Fruit fly (Drosophila melanogaster) whole organism, embryonic: ENCODE measurements around the gene CG8372.

Experiments used
- Aef1 ChIP-seq: fragments of 200-800 bp; sonication (Bioruptor generic); IDR thresholded peaks from 3 replicates; pipeline ENCODE4 v1.3.6; 2022; ENCODE audit warnings: missing biosample characterization, missing genetic modification characterization
- Atf-2 ChIP-seq: fragments of 200-800 bp; sonication (Bioruptor generic); optimal IDR thresholded peaks from 2 replicates; lab custom pipeline; 2016; ENCODE audit warnings: missing biosample characterization, missing genetic modification characterization
- B-H2 ChIP-seq: fragments of 200-800 bp; sonication (Bioruptor generic); optimal IDR thresholded peaks from 2 replicates; lab custom pipeline; 2018; ENCODE audit warnings: missing biosample characterization, mild to moderate bottlenecking, missing genetic modification characterization
- CG10147 ChIP-seq: fragments of 200-800 bp; sonication (Bioruptor generic); optimal IDR thresholded peaks from 2 replicates; lab custom pipeline; 2019; ENCODE audit warnings: missing biosample characterization, mild to moderate bottlenecking, missing genetic modification characterization, moderate library complexity
- CG10366 ChIP-seq: fragments of 200-800 bp; sonication (Bioruptor generic); IDR thresholded peaks from 2 replicates; pipeline ENCODE4 v1.3.6; 2022; ENCODE audit warnings: missing biosample characterization, missing genetic modification characterization
- CG10431 ChIP-seq: fragments of 200-800 bp; sonication (Bioruptor generic); optimal IDR thresholded peaks from 3 replicates; lab custom pipeline; 2018; ENCODE audit warnings: missing biosample characterization, mild to moderate bottlenecking, missing genetic modification characterization
- CG12155 ChIP-seq: fragments of 200-800 bp; sonication (Bioruptor generic); optimal IDR thresholded peaks from 3 replicates; lab custom pipeline; 2016; ENCODE audit warnings: missing biosample characterization, missing genetic modification characterization
- CG12236 ChIP-seq: fragments of 200-800 bp; sonication (Bioruptor generic); optimal IDR thresholded peaks from 2 replicates; lab custom pipeline; 2016; ENCODE audit warnings: missing biosample characterization, missing genetic modification characterization
- CG12299 ChIP-seq: fragments of 200-800 bp; sonication (Bioruptor generic); optimal IDR thresholded peaks from 2 replicates; lab custom pipeline; 2018; ENCODE audit warnings: missing biosample characterization, mild to moderate bottlenecking, missing genetic modification characterization
- CG13123 ChIP-seq: fragments of 200-800 bp; sonication (Bioruptor generic); optimal IDR thresholded peaks from 2 replicates; lab custom pipeline; 2016; ENCODE audit warnings: missing biosample characterization, missing genetic modification characterization
- CG15601 ChIP-seq: fragments of 200-800 bp; sonication (Bioruptor generic); optimal IDR thresholded peaks from 3 replicates; lab custom pipeline; 2019; ENCODE audit warnings: missing biosample characterization, mild to moderate bottlenecking, missing genetic modification characterization, moderate library complexity
- CG17568 ChIP-seq: fragments of 200-800 bp; sonication (Bioruptor generic); optimal IDR thresholded peaks from 2 replicates; lab custom pipeline; 2018; ENCODE audit warnings: missing biosample characterization, mild to moderate bottlenecking, missing genetic modification characterization, moderate library complexity
- CG18619 ChIP-seq: fragments of 200-800 bp; sonication (Bioruptor generic); optimal IDR thresholded peaks from 3 replicates; lab custom pipeline; 2017; ENCODE audit warnings: missing biosample characterization, mild to moderate bottlenecking, missing genetic modification characterization
- CG2116 ChIP-seq: fragments of 200-800 bp; sonication (Bioruptor generic); optimal IDR thresholded peaks from 3 replicates; lab custom pipeline; 2018; ENCODE audit warnings: missing biosample characterization, mild to moderate bottlenecking, missing genetic modification characterization
- CG2120 ChIP-seq: fragments of 200-800 bp; sonication (Bioruptor generic); optimal IDR thresholded peaks from 3 replicates; lab custom pipeline; 2016; ENCODE audit warnings: missing biosample characterization, missing genetic modification characterization
- CG30020 ChIP-seq: fragments of 200-800 bp; optimal IDR thresholded peaks from 2 replicates; lab custom pipeline; 2019; ENCODE audit warnings: missing biosample characterization, mild to moderate bottlenecking, missing genetic modification characterization, moderate library complexity
- CG31365 ChIP-seq: fragments of 200-800 bp; sonication (Bioruptor generic); optimal IDR thresholded peaks from 2 replicates; lab custom pipeline; 2018; ENCODE audit warnings: missing biosample characterization, mild to moderate bottlenecking, missing genetic modification characterization
- CG33557 ChIP-seq: fragments of 200-800 bp; sonication (Bioruptor generic); optimal IDR thresholded peaks from 2 replicates; lab custom pipeline; 2019; ENCODE audit warnings: missing biosample characterization, mild to moderate bottlenecking, missing genetic modification characterization, moderate library complexity
- CG5180 ChIP-seq: fragments of 200-800 bp; sonication (Bioruptor generic); optimal IDR thresholded peaks from 3 replicates; lab custom pipeline; 2017; ENCODE audit warnings: missing biosample characterization, missing genetic modification characterization, mild to moderate bottlenecking, moderate library complexity, missing genetic modification reagents
- CG7987 ChIP-seq: fragments of 200-800 bp; sonication (Bioruptor generic); optimal IDR thresholded peaks from 2 replicates; lab custom pipeline; 2018; ENCODE audit warnings: missing biosample characterization, mild to moderate bottlenecking, missing genetic modification characterization, moderate library complexity
- CG8478 ChIP-seq: fragments of >200 bp; optimal IDR thresholded peaks from 2 replicates; lab custom pipeline; 2018
- CG9609 ChIP-seq: fragments of 200-800 bp; sonication (Bioruptor generic); optimal IDR thresholded peaks from 3 replicates; lab custom pipeline; 2016; ENCODE audit warnings: missing biosample characterization, missing genetic modification characterization
- CoRest ChIP-seq: fragments of 200-800 bp; sonication (Bioruptor generic); optimal IDR thresholded peaks from 3 replicates; lab custom pipeline; 2018; ENCODE audit warnings: missing biosample characterization, mild to moderate bottlenecking, missing genetic modification characterization, moderate library complexity
- D ChIP-seq, 2 experiments: fragments of 200-800 bp in 1 of 2; fragments of >200 bp in 1 of 2; sonication (Bioruptor generic) in 1 of 2; optimal IDR thresholded peaks; 2 replicates in 1 of 2; 3 replicates in 1 of 2; lab custom pipeline; 2017; ENCODE audit warnings: mild to moderate bottlenecking in 1 of 2, missing biosample characterization in 1 of 2, missing genetic modification characterization in 1 of 2, missing genetic modification reagents in 1 of 2
- Fer2 ChIP-seq: fragments of 200-800 bp; sonication (Bioruptor generic); optimal IDR thresholded peaks from 2 replicates; lab custom pipeline; 2018; ENCODE audit warnings: missing biosample characterization, mild to moderate bottlenecking, missing genetic modification characterization, moderate library complexity
- Myb ChIP-seq: fragments of 200-800 bp; sonication (Bioruptor generic); optimal IDR thresholded peaks from 2 replicates; lab custom pipeline; 2016; ENCODE audit warnings: missing biosample characterization, missing genetic modification characterization
- NC2β ChIP-seq: fragments of 200-800 bp; sonication (Bioruptor generic); optimal IDR thresholded peaks from 2 replicates; lab custom pipeline; 2016; ENCODE audit warnings: missing biosample characterization, missing genetic modification characterization
- NK7.1 ChIP-seq: fragments of 200-800 bp; sonication (Bioruptor generic); optimal IDR thresholded peaks from 3 replicates; lab custom pipeline; 2016; ENCODE audit warnings: missing biosample characterization, missing genetic modification characterization
- Taf1 ChIP-seq: fragments of 200-800 bp; sonication (Bioruptor generic); IDR thresholded peaks from 2 replicates; pipeline ENCODE4 v1.3.6; 2022; ENCODE audit warnings: missing biosample characterization, missing genetic modification characterization
- amos ChIP-seq: fragments of 200-800 bp; sonication (Bioruptor generic); IDR thresholded peaks from 2 replicates; pipeline ENCODE4 v1.3.6; 2022; ENCODE audit warnings: missing biosample characterization, missing genetic modification characterization; ENCODE audit not compliant: partially characterized antibody
- aop ChIP-seq: fragments of 200-800 bp; sonication (Bioruptor generic); IDR thresholded peaks from 2 replicates; pipeline ENCODE4 v1.3.6; 2022; ENCODE audit warnings: missing biosample characterization, missing genetic modification characterization
- ase ChIP-seq: fragments of 200-800 bp; sonication (Bioruptor generic); IDR thresholded peaks from 3 replicates; pipeline ENCODE4 v1.3.6; 2022; ENCODE audit warnings: missing biosample characterization, missing genetic modification characterization
- chif ChIP-seq, 2 experiments: fragments of 200-800 bp; sonication (Bioruptor generic); optimal IDR thresholded peaks; 3 replicates each; lab custom pipeline; 2016; ENCODE audit warnings: missing biosample characterization in 2 of 2, missing genetic modification characterization in 2 of 2
- dmrt99B ChIP-seq: fragments of 200-800 bp; sonication (Bioruptor generic); optimal IDR thresholded peaks from 2 replicates; lab custom pipeline; 2018; ENCODE audit warnings: missing biosample characterization, mild to moderate bottlenecking, missing genetic modification characterization, moderate library complexity
- ems ChIP-seq: fragments of 200-800 bp; sonication (Bioruptor generic); optimal IDR thresholded peaks from 3 replicates; lab custom pipeline; 2016; ENCODE audit warnings: missing biosample characterization, missing genetic modification characterization
- hkb ChIP-seq, 2 experiments: fragments of 200-800 bp in 1 of 2; fragments of >200 bp in 1 of 2; sonication (Bioruptor generic) in 1 of 2; IDR thresholded peaks in 1 of 2; optimal IDR thresholded peaks in 1 of 2; 2 replicates each; pipeline versions ENCODE4 v1.3.6 to Lab custom; 2017 to 2022; ENCODE audit warnings: missing biosample characterization in 1 of 2, missing genetic modification characterization in 1 of 2
- luna ChIP-seq: fragments of 200-800 bp; sonication (Bioruptor generic); optimal IDR thresholded peaks from 2 replicates; lab custom pipeline; 2016; ENCODE audit warnings: missing biosample characterization, missing genetic modification characterization
- maf-S ChIP-seq: fragments of 200-800 bp; sonication (Bioruptor generic); optimal IDR thresholded peaks from 2 replicates; lab custom pipeline; 2016; ENCODE audit warnings: missing biosample characterization, missing genetic modification characterization
- mirr ChIP-seq: fragments of 200-800 bp; sonication (Bioruptor generic); optimal IDR thresholded peaks from 3 replicates; lab custom pipeline; 2018; ENCODE audit warnings: missing biosample characterization, mild to moderate bottlenecking, missing genetic modification characterization
- prd ChIP-seq, 3 experiments: fragments of >200 bp in 2 of 3; fragments of 200-800 bp in 1 of 3; sonication (Bioruptor generic) in 1 of 3; optimal IDR thresholded peaks in 2 of 3; IDR thresholded peaks in 1 of 3; 2 replicates in 2 of 3; 3 replicates in 1 of 3; pipeline versions ENCODE4 v1.3.6 to Lab custom; 2017 to 2022; ENCODE audit warnings: missing biosample characterization in 1 of 3, missing genetic modification characterization in 1 of 3
- sc ChIP-seq, 3 experiments: fragments of >200 bp in 2 of 3; fragments of 200-800 bp in 1 of 3; sonication (Bioruptor generic) in 1 of 3; optimal IDR thresholded peaks; 2 replicates in 2 of 3; 3 replicates in 1 of 3; lab custom pipeline; 2017; ENCODE audit warnings: mild to moderate bottlenecking in 1 of 3, missing biosample characterization in 1 of 3, missing genetic modification characterization in 1 of 3, missing genetic modification reagents in 1 of 3
- schlank ChIP-seq: fragments of 200-800 bp; sonication (Bioruptor generic); optimal IDR thresholded peaks from 2 replicates; lab custom pipeline; 2018; ENCODE audit warnings: missing biosample characterization, mild to moderate bottlenecking, missing genetic modification characterization
- scrt ChIP-seq: fragments of 200-800 bp; sonication (Bioruptor generic); optimal IDR thresholded peaks from 2 replicates; lab custom pipeline; 2018; ENCODE audit warnings: missing biosample characterization, mild to moderate bottlenecking, missing genetic modification characterization, moderate library complexity
- seq ChIP-seq: fragments of 200-800 bp; sonication (Bioruptor generic); IDR thresholded peaks from 2 replicates; pipeline ENCODE4 v1.3.6; 2022; ENCODE audit warnings: missing biosample characterization, missing genetic modification characterization
- so ChIP-seq: fragments of 200-800 bp; sonication (Bioruptor generic); IDR thresholded peaks from 3 replicates; pipeline ENCODE4 v1.3.6; 2022; ENCODE audit warnings: missing biosample characterization, missing genetic modification characterization
- tio ChIP-seq: fragments of 200-800 bp; sonication (Bioruptor generic); optimal IDR thresholded peaks from 2 replicates; lab custom pipeline; 2017; ENCODE audit warnings: missing biosample characterization, missing genetic modification characterization, inconsistent platforms
- trem ChIP-seq: fragments of 200-800 bp; optimal IDR thresholded peaks from 3 replicates; lab custom pipeline; 2019; ENCODE audit warnings: missing biosample characterization, mild to moderate bottlenecking, missing genetic modification characterization, moderate library complexity
- zen ChIP-seq: fragments of 200-800 bp; sonication (Bioruptor generic); optimal IDR thresholded peaks from 3 replicates; lab custom pipeline; 2018; ENCODE audit warnings: missing biosample characterization, mild to moderate bottlenecking, missing genetic modification characterization, moderate library complexity

CG8372 gene

dm6 chr2L:8164219-8164618, 48.5 kb downstream of the CG8372 start (continued):
- TF ChIP-seq prd (optimal IDR thresholded peaks at IDR 0.05; lab: Kevin White, UChicago): no peak
- 0 out of 3 replicates have a peak, but pooled peaks have one; percentile 38 for TF ChIP-seq prd (GFP tag; IDR thresholded peaks at IDR 0.05; lab: Robert Waterston, UW)
- TF ChIP-seq CG10147 (GFP tag; lab: Kevin White, UChicago): peak; percentile 9
- TF ChIP-seq CG15601 (tag; lab: Kevin White, UChicago): peak; percentile 95
- TF ChIP-seq so (GFP tag; lab: Robert Waterston, UW): peak; percentile 79; the same call in 2 of the 3 replicates
- TF ChIP-seq Fer2: peak; percentile 54
- TF ChIP-seq CG33557 (GFP tag; lab: Kevin White, UChicago): peak; percentile 93
- peak; percentile 39 for TF ChIP-seq mirr
- no peak for TF ChIP-seq CG12155 (GFP tag; lab: Kevin White, UChicago)
- TF ChIP-seq sc (optimal IDR thresholded peaks at IDR 0.05; lab: Kevin White, UChicago): no peak
- peak; percentile 92 for TF ChIP-seq sc (GFP tag; optimal IDR thresholded peaks at IDR 0.05; lab: Kevin White, UChicago)
- TF ChIP-seq maf-S (GFP tag; lab: Kevin White, UChicago): peak; percentile 63
- no peak for TF ChIP-seq B-H2 (GFP tag; lab: Kevin White, UChicago)
- no peak for TF ChIP-seq amos (GFP tag; lab: Robert Waterston, UW)
- peak; percentile 41; the same call in 1 of the 2 replicates for TF ChIP-seq seq (GFP tag; lab: Robert Waterston, UW)
- TF ChIP-seq CG30020 (tag; lab: Kevin White, UChicago): peak; percentile 8
- TF ChIP-seq Taf1 (GFP tag; lab: Robert Waterston, UW): no peak
- TF ChIP-seq Atf-2: peak; percentile 65
- TF ChIP-seq aop (GFP tag; lab: Robert Waterston, UW): no peak
- peak; percentile 53 for TF ChIP-seq zen
- TF ChIP-seq CG12299 (tag; lab: Kevin White, UChicago): peak; percentile 76
- peak; percentile 73 for TF ChIP-seq CoRest (tag; lab: Kevin White, UChicago)
- no peak; the same call in 1 of the 2 replicates for TF ChIP-seq CG10366 (GFP tag; lab: Robert Waterston, UW)
- TF ChIP-seq scrt (GFP tag; lab: Kevin White, UChicago): peak; percentile 66
- peak; percentile 62 for TF ChIP-seq trem
- no peak for TF ChIP-seq Myb (GFP tag; lab: Kevin White, UChicago)
- TF ChIP-seq luna: peak; percentile 20
- peak; percentile 82 for TF ChIP-seq CG18619
- peak; percentile 73 for TF ChIP-seq NC2β
- peak; percentile 73 for TF ChIP-seq dmrt99B (tag; lab: Kevin White, UChicago)
- TF ChIP-seq chif (GFP tag; optimal IDR thresholded peaks at IDR 0.05; lab: Kevin White, UChicago): peak; percentile 71 to 79
- TF ChIP-seq CG8478 (lab: Kevin White, UChicago): no peak
- peak; percentile 75 for TF ChIP-seq CG5180 (GFP tag; lab: Kevin White, UChicago)
- TF ChIP-seq CG13123 (GFP tag; lab: Kevin White, UChicago): peak; percentile 87
- TF ChIP-seq CG10431: peak; percentile 79
- no peak for TF ChIP-seq D (optimal IDR thresholded peaks at IDR 0.05; lab: Kevin White, UChicago)
- TF ChIP-seq D (GFP tag; optimal IDR thresholded peaks at IDR 0.05; lab: Kevin White, UChicago): peak; percentile 88
- peak; percentile 85 for TF ChIP-seq CG12236 (GFP tag; lab: Kevin White, UChicago)
- TF ChIP-seq schlank (tag; lab: Kevin White, UChicago): peak; percentile 53
- peak; percentile 59 for TF ChIP-seq CG2116 (GFP tag; lab: Kevin White, UChicago)
- peak; percentile 17 for TF ChIP-seq CG2120
- TF ChIP-seq CG9609 (GFP tag; lab: Kevin White, UChicago): peak; percentile 28
- peak; percentile 41 for TF ChIP-seq ems (GFP tag; lab: Kevin White, UChicago)
- TF ChIP-seq CG31365 (tag; lab: Kevin White, UChicago): peak; percentile 50
- TF ChIP-seq Aef1 (GFP tag; lab: Robert Waterston, UW): no peak
- peak; percentile 88 for TF ChIP-seq CG7987 (GFP tag; lab: Kevin White, UChicago)
- TF ChIP-seq tio: peak; percentile 79
- peak; percentile 24; the same call in 2 of the 3 replicates for TF ChIP-seq ase (GFP tag; lab: Robert Waterston, UW)
- peak; percentile 92 for TF ChIP-seq CG17568
- TF ChIP-seq NK7.1: peak; percentile 65
- no peak for TF ChIP-seq hkb (optimal IDR thresholded peaks at IDR 0.05; lab: Kevin White, UChicago)
- peak; percentile 87 for TF ChIP-seq hkb (GFP tag; IDR thresholded peaks at IDR 0.05; lab: Robert Waterston, UW)
